Fruit fly (Drosophila melanogaster) Kc167 (cell line): ENCODE results near the gene CG46313.

Source experiments
- Myc ChIP-seq: fragments of >200 bp; optimal IDR thresholded peaks from 2 replicates; lab custom pipeline; 2017; ENCODE audit warnings: missing external identifiers
- Sin3A ChIP-seq: fragments of >200 bp; optimal IDR thresholded peaks from 2 replicates; lab custom pipeline; 2018; ENCODE audit warnings: missing external identifiers
- h ChIP-seq: fragments of >200 bp; optimal IDR thresholded peaks from 3 replicates; lab custom pipeline; 2018; ENCODE audit warnings: missing external identifiers
- insv ChIP-seq: fragments of >200 bp; optimal IDR thresholded peaks from 3 replicates; lab custom pipeline; 2018; ENCODE audit warnings: missing external identifiers
- psq ChIP-seq: fragments of >200 bp; optimal IDR thresholded peaks from 2 replicates; lab custom pipeline; 2017; ENCODE audit warnings: missing external identifiers
- ttk ChIP-seq: sonication (Bioruptor generic); optimal IDR thresholded peaks from 2 replicates; lab custom pipeline; 2017; ENCODE audit warnings: missing external identifiers

The CG46313 gene

dm6 chr3R:26996642-26997041 is 18.3 kb downstream of the CG46313 start, which contains the start of gene RYa-R:
Gene RYa-R (plus strand): TSS chr3R:26996980.
- no peak for TF ChIP-seq insv (lab: Kevin White, UChicago)
- no peak for TF ChIP-seq Sin3A (lab: Kevin White, UChicago)

DNA sequence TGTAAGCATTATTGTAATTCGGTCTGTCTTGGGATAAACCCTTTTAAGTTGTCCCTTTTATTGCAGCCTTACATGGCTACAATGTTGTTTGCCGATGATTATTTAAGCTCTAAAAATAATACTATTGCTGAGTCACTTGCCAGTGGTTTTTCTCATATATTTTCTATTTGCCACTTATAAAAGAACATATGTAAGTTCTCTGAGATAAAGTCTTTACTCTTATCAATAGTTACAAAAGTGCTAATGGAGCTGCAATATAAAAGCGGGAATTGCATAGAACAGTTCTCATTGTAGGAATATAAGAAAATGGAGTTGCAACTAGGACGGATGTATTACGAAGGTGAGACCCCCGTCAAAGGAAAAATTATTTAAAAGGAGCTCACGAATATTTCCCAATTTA is 21.1 kb downstream of the CG46313 start, which contains the start of gene CG31077:
CG31077 (plus strand) TSS at position 301 of the 400 bp plus-strand sequence.
- no peak for TF ChIP-seq insv (lab: Kevin White, UChicago)
- TF ChIP-seq Sin3A (lab: Kevin White, UChicago) = no peak
- TF ChIP-seq h (lab: Kevin White, UChicago) = no peak
- no peak for TF ChIP-seq Myc (lab: Kevin White, UChicago)
- TF ChIP-seq ttk (lab: Kevin White, UChicago) = no peak
- TF ChIP-seq psq = no peak

DNA sequence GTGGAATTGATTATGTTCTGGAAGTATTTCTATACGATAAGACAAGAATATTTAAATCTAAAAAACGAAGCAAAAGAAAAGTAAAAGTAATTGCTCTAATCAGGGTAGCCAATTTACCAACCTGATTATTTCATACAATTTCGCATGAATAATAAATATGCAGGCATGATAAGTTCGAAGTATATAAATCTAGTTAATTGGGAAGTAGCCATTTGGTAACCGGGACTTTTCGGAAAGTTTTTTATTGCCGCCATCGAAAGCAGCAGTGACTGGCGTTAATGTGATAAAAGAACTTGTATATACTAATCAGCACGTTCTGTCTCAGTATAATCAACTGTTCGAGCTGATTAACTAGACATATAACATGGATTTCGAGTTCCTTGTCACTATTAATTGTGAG is 24.4 kb downstream of the CG46313 start:
- TF ChIP-seq Sin3A (lab: Kevin White, UChicago) (no peak), h (lab: Kevin White, UChicago) (no peak), insv (lab: Kevin White, UChicago) (no peak)

DNA sequence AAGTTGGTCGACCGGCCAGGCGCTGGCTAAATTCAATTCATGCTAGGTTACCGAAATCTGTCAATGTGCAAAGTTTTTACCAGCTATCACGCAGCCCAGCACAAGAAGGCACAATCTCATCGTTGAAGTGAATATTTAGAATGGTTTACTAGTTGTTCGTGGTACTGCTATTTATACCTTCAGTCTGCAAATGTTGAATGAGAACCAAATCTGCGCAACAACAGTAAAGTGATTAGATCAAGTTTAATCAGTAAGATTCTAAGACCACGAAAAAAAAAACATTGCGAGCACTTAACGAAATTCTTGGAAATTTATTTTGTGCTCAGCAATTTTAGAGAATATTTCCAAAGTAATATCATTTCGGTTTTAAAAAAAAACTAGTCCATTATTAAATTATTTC is 27.0 kb downstream of the CG46313 start, which contains the start of gene CG6296:
CG6296 (minus strand) TSS at position 132 of the 400 bp plus-strand sequence.
- TF ChIP-seq insv (lab: Kevin White, UChicago) = no peak

DNA sequence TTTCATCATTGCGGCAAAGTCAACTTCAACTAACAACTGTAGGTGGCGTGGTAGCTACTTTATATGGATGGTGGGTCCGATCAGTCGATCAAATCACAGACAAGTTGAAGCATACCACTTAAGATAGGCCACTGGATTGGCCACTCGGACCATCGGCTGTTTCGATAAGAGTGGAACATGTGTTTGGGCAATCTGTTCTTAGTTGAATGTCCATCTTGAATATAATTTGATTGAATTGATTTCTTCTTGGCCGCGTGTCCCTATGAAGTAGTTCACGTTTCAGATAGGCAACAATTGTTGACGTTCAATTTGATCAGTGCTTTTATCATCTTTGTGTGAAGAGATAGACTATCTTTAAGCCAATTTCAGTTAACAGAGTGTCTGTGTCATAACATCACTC is 28.7 kb downstream of the CG46313 start, which contains the start of gene CG6295:
CG6295 (minus strand) TSS at position 34 of the 400 bp plus-strand sequence.
- TF ChIP-seq psq (no peak), Sin3A (lab: Kevin White, UChicago) (no peak), ttk (lab: Kevin White, UChicago) (no peak), insv (lab: Kevin White, UChicago) (no peak), h (lab: Kevin White, UChicago) (no peak), Myc (lab: Kevin White, UChicago) (no peak)

DNA sequence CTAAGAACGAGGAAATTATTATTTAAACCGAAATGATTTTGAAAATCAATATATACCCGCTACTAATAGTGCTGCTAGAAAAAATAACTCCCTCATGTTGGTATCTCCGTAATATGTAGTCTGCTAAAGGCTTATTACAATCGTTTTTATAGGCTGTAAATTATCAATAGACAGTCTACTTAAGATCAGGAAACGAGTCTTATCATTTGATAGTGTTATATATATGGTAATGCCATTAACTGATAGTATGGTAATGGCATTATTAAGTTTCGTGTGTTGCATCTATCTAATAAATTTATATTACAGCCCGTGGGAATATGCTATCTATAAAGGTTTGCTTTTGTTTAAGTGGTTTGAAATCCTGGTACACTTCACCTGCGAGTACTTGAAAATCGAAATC is 39.8 kb downstream of the CG46313 start, which contains the start of gene CG17192:
CG17192 (minus strand) TSS at position 101 of the 400 bp plus-strand sequence.
- TF ChIP-seq ttk (lab: Kevin White, UChicago) (no peak), psq (no peak), Sin3A (lab: Kevin White, UChicago) (no peak), insv (lab: Kevin White, UChicago) (no peak), Myc (lab: Kevin White, UChicago) (no peak), h (lab: Kevin White, UChicago) (no peak)

DNA sequence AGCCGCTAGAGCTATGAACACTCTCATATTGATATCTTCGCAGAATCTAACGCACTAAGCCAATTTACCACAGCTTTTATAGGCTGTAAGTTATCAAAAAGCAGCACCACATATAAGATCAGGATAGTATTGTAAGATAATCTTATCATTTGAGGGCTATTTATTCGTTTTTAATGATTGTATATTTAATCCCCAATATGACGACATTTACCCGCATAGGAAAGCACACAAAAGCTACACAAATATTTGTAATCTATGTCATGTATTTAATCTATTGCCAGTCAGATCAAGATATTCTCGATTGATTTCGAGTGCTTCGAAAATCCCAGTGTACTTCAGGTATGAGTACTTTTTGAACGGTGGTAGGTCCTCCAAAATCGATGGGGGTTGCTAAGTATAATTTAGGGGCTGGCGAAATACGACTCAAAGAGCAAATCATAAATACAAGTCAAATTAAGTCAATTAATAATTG is 41.4 kb downstream of the CG46313 start, which contains the start of gene CG17191:
CG17191 (minus strand) TSS at position 51 of the 472 bp plus-strand sequence.
- TF ChIP-seq ttk (lab: Kevin White, UChicago) = no peak
- TF ChIP-seq Sin3A (lab: Kevin White, UChicago) = no peak
- no peak for TF ChIP-seq insv (lab: Kevin White, UChicago)
- TF ChIP-seq psq = no peak
- no peak for TF ChIP-seq Myc (lab: Kevin White, UChicago)
- TF ChIP-seq h (lab: Kevin White, UChicago) = no peak

- TF ChIP-seq psq = no peak
- TF ChIP-seq insv (lab: Kevin White, UChicago) = no peak
- no peak for TF ChIP-seq Sin3A (lab: Kevin White, UChicago)
- no peak for TF ChIP-seq Myc (lab: Kevin White, UChicago)
- TF ChIP-seq h (lab: Kevin White, UChicago) = no peak
These were observed 42.9 kb downstream of the CG46313 start, which contains the start of gene CG6283 for dm6 chr3R:27021278-27021677. Gene CG6283 (minus strand): TSS chr3R:27021378.

dm6 chr3R:27023117-27023516 is 44.8 kb downstream of the CG46313 start, which contains the start of gene CG6277:
Gene CG6277 (minus strand): TSS chr3R:27023217.
- no peak for TF ChIP-seq psq
- no peak for TF ChIP-seq h (lab: Kevin White, UChicago)
- TF ChIP-seq insv (lab: Kevin White, UChicago) = no peak
- no peak for TF ChIP-seq ttk (lab: Kevin White, UChicago)
- no peak for TF ChIP-seq Sin3A (lab: Kevin White, UChicago)
- TF ChIP-seq Myc (lab: Kevin White, UChicago) = no peak

- TF ChIP-seq Sin3A (lab: Kevin White, UChicago) (no peak), psq (no peak), Myc (lab: Kevin White, UChicago) (no peak), h (lab: Kevin White, UChicago) (no peak), ttk (lab: Kevin White, UChicago) (no peak), insv (lab: Kevin White, UChicago) (no peak)
These were observed 47.7 kb downstream of the CG46313 start, which contains the start of gene CG6271 for dm6 chr3R:27026009-27026408. Gene CG6271 (minus strand): TSS chr3R:27026109.

DNA sequence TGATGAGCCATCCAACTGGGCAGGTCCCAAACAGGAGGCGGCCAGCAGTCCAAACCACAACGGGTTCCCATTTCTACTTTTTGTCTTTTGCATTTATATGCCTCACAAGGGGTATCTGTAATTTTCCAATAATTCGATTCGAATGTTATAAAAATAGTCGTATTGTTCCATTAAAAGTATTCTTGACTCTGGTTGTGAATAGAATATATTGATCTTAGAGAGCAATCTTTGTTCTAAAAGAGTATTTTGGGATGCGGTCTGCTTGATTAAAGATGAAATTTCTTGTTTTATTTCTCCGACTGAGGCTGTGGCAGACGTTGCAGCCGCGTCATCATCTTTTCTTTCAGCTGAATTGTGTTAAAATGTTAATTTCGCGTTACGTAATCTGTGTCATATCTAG is 55.6 kb downstream of the CG46313 start:
- TF ChIP-seq psq = no peak
- no peak for TF ChIP-seq insv (lab: Kevin White, UChicago)
- TF ChIP-seq Sin3A (lab: Kevin White, UChicago) = no peak
- no peak for TF ChIP-seq ttk (lab: Kevin White, UChicago)
- TF ChIP-seq Myc (lab: Kevin White, UChicago) = no peak
- no peak for TF ChIP-seq h (lab: Kevin White, UChicago)
